Worm (Caenorhabditis elegans) whole organism, L1 larva: ENCODE results near the gene srt-38.
"Not testable (repeated sequence)": the region's sequence is repeated elsewhere in the genome, so short reads cannot be mapped to it uniquely, and the experiment has no call there.

Experiments used
- ama-1 ChIP-seq: fragments of 150-350 bp; optimal IDR thresholded peaks from 2 replicates; lab custom pipeline; 2014
- ceh-82 ChIP-seq, 3 experiments: fragments of 150-350 bp in 1 of 3; sonication (generic microtip) in 2 of 3; optimal IDR thresholded peaks; 2 replicates each; lab custom pipeline; 2014 to 2017; ENCODE audit warnings: missing biosample characterization in 3 of 3, missing genetic modification characterization in 3 of 3
- egl-27 ChIP-seq, 2 experiments: fragments of 150-350 bp in 1 of 2; sonication (generic microtip); optimal IDR thresholded peaks; 3 replicates each; lab custom pipeline; 2017 to 2018; ENCODE audit warnings: missing biosample characterization in 2 of 2, missing genetic modification characterization in 2 of 2, missing genetic modification reagents in 2 of 2
- fkh-10 ChIP-seq: sonication (generic microtip); optimal IDR thresholded peaks from 2 replicates; lab custom pipeline; 2017; ENCODE audit warnings: missing biosample characterization, missing genetic modification reagents, missing genetic modification characterization
- hlh-4 ChIP-seq: sonication (generic microtip); optimal IDR thresholded peaks from 2 replicates; lab custom pipeline; 2016; ENCODE audit warnings: mild to moderate bottlenecking, missing genetic modification characterization, missing compliant biosample characterization
- nhr-28 ChIP-seq: fragments of 150-350 bp; optimal IDR thresholded peaks from 2 replicates; lab custom pipeline; 2014; ENCODE audit warnings: missing biosample characterization, missing genetic modification characterization
- nhr-77 ChIP-seq: fragments of 150-350 bp; optimal IDR thresholded peaks from 2 replicates; lab custom pipeline; 2014; ENCODE audit warnings: missing biosample characterization, missing genetic modification characterization
- snpc-4 ChIP-seq: fragments of 150-350 bp; optimal IDR thresholded peaks from 2 replicates; lab custom pipeline; 2014; ENCODE audit warnings: missing biosample characterization, missing genetic modification characterization
- unc-62 ChIP-seq: fragments of 150-350 bp; optimal IDR thresholded peaks from 2 replicates; lab custom pipeline; 2014; ENCODE audit warnings: missing biosample characterization, missing genetic modification reagents, missing genetic modification characterization

DNA sequence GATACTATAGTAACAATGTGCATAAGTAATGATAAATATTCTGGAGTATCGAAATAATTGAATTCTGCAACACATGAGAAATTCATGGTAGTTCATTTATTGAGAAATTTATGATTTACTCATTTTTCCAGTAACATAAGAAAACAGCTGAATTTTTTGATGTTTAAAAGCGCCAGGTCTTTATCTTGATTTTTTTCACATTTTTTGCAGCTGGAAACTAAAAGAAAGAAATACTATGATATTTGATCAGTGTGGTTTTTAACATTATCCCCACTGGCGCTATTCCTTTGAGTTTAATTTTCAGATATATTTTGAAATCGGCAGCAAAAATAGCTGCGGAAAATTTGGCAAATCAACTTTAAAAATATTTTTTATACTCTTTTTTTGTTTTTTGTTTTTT is 22.3 kb upstream of the srt-38 start, which contains the start of gene srh-194:
- not testable (repeated sequence) for TF ChIP-seq fkh-10; egl-27 (tag; optimal IDR thresholded peaks at IDR 0.05; lab: Kevin White, UChicago); snpc-4; nhr-77 (tag; lab: Kevin White, UChicago); nhr-28 (tag; lab: Kevin White, UChicago); hlh-4 (tag; lab: Kevin White, UChicago); ama-1 (lab: Kevin White, UChicago); unc-62 (GFP tag; lab: Kevin White, UChicago); ceh-82 (tag; optimal IDR thresholded peaks at IDR 0.05; lab: Kevin White, UChicago)
